Worm (Caenorhabditis elegans) whole organism, early embryonic: ENCODE results near the gene faxc-2.

Experiments
- B0310.2 ChIP-seq: sonication (generic microtip); optimal IDR thresholded peaks from 2 replicates; lab custom pipeline; 2016; ENCODE audit warnings: mild to moderate bottlenecking, missing genetic modification characterization, missing compliant biosample characterization
- F13C5.2 ChIP-seq: sonication (generic microtip); optimal IDR thresholded peaks from 2 replicates; lab custom pipeline; 2017; ENCODE audit warnings: mild to moderate bottlenecking, missing genetic modification characterization, inconsistent platforms, missing compliant biosample characterization
- aly-1 ChIP-seq: sonication (generic microtip); optimal IDR thresholded peaks from 2 replicates; lab custom pipeline; 2016; ENCODE audit warnings: missing genetic modification characterization, missing compliant biosample characterization
- ama-1 ChIP-seq: fragments of 150-350 bp; optimal IDR thresholded peaks from 2 replicates; lab custom pipeline; 2014
- ceh-13 ChIP-seq: fragments of 200-800 bp; sonication (Bioruptor generic); optimal IDR thresholded peaks from 2 replicates; lab custom pipeline; 2018; ENCODE audit warnings: mild to moderate bottlenecking, missing genetic modification characterization, missing compliant biosample characterization
- ceh-36 ChIP-seq: sonication (generic microtip); optimal IDR thresholded peaks from 2 replicates; lab custom pipeline; 2016; ENCODE audit warnings: missing genetic modification characterization, inconsistent platforms, missing compliant biosample characterization
- ets-7 ChIP-seq: sonication (generic microtip); optimal IDR thresholded peaks from 2 replicates; lab custom pipeline; 2016; ENCODE audit warnings: missing genotype, missing genetic modification characterization, missing compliant biosample characterization
- flt-1 ChIP-seq: fragments of 200-800 bp; sonication (Bioruptor generic); IDR thresholded peaks from 2 replicates; pipeline ENCODE4 v1.3.6; 2022; ENCODE audit warnings: missing genetic modification characterization, missing compliant biosample characterization
- hmbx-1 ChIP-seq: sonication (generic microtip); optimal IDR thresholded peaks from 2 replicates; lab custom pipeline; 2016; ENCODE audit warnings: mild to moderate bottlenecking, missing genetic modification characterization, missing compliant biosample characterization
- hmg-4 ChIP-seq: fragments of 200-800 bp; sonication (Bioruptor generic); optimal IDR thresholded peaks from 2 replicates; lab custom pipeline; 2018; ENCODE audit warnings: mild to moderate bottlenecking, missing genetic modification characterization, missing compliant biosample characterization
- hnd-1 ChIP-seq: sonication (generic microtip); optimal IDR thresholded peaks from 2 replicates; lab custom pipeline; 2016; ENCODE audit warnings: missing genetic modification characterization, missing compliant biosample characterization
- pes-1 ChIP-seq: fragments of 200-800 bp; sonication (Bioruptor generic); IDR thresholded peaks from 2 replicates; pipeline ENCODE4 v1.3.6; 2022; ENCODE audit warnings: missing genetic modification reagents, missing genetic modification characterization, missing compliant biosample characterization
- scrt-1 ChIP-seq: fragments of 200-800 bp; sonication (Bioruptor generic); IDR thresholded peaks from 2 replicates; pipeline ENCODE4 v1.3.6; 2022; ENCODE audit warnings: missing genetic modification characterization, missing compliant biosample characterization
- sea-1 ChIP-seq: fragments of 200-800 bp; sonication (Bioruptor generic); conservative IDR thresholded peaks from 2 replicates; pipeline ENCODE4 v1.3.6; 2022; ENCODE audit warnings: missing genetic modification characterization, missing compliant biosample characterization
- tbx-11 ChIP-seq: fragments of 200-800 bp; sonication (Bioruptor generic); IDR thresholded peaks from 2 replicates; pipeline ENCODE4 v1.3.6; 2022; ENCODE audit warnings: missing genetic modification characterization, missing compliant biosample characterization
- tbx-37 ChIP-seq: fragments of 200-800 bp; sonication (Bioruptor generic); conservative IDR thresholded peaks from 2 replicates; pipeline ENCODE4 v1.3.6; 2022; ENCODE audit warnings: missing genetic modification reagents, missing genetic modification characterization, missing compliant biosample characterization
- tra-4 ChIP-seq: sonication (generic microtip); optimal IDR thresholded peaks from 2 replicates; lab custom pipeline; 2017; ENCODE audit warnings: missing genetic modification characterization, missing compliant biosample characterization

The faxc-2 gene

DNA sequence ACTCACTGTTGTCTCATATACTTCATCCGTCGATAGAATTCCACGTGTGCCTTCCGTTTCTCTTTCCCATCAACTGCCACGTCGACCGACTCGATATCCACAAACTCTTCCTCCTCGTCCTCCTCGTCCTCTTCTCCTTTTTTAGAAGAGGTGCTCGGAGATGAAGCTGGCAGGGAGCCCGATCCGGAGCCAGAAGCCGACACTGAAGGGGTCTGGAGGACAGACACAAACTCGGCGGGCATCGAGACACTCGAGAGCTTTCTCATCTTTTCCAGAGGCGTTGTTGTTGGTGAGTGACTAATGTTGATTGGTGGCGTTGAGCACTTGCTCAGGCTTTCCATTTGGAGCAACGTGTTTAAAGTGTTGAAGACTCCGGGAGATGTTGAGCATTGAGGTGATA is 26.5 kb upstream of the faxc-2 start:
- TF ChIP-seq hnd-1 (tag; lab: Kevin White, UChicago) = no peak
- no peak for TF ChIP-seq flt-1 (GFP tag; lab: Robert Waterston, UW)
- TF ChIP-seq aly-1 (tag; lab: Kevin White, UChicago) = no peak
- TF ChIP-seq ets-7 = no peak
- no peak for TF ChIP-seq ceh-13 (GFP tag; lab: Kevin White, UChicago)

DNA sequence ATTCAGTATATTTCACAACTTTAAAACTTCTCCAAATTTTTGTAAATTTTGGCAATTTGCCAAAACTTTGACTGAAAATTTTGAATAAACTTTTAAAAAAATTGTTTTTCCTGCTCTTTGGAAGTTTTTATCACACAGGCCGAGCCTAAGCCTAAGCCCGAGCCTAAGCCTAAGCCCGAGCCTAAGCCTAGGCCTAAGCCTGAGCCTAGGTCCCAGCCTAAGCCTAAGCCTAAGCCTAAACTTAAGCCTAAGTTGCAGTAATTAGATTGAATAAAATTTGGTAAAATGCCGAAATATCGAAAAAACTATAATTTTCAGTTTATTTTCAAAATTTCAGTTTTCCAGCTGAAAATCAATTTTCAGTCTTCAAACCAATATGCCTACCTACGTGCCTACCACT is 25.6 kb upstream of the faxc-2 start:
- TF ChIP-seq tbx-37 (GFP tag; lab: Robert Waterston, UW) (no peak), ets-7 (no peak), ceh-36 (tag; lab: Kevin White, UChicago) (peak; percentile 54), hmbx-1 (tag; lab: Kevin White, UChicago) (no peak), B0310.2 (tag; lab: Kevin White, UChicago) (no peak), pes-1 (GFP tag; lab: Robert Waterston, UW) (0 out of 2 replicates have a peak, but pooled peaks have one; percentile 14), F13C5.2 (tag; lab: Kevin White, UChicago) (no peak)

- TF ChIP-seq pes-1 (GFP tag; lab: Robert Waterston, UW) (no peak), tbx-37 (GFP tag; lab: Robert Waterston, UW) (no peak), hmbx-1 (tag; lab: Kevin White, UChicago) (no peak), ets-7 (no peak), scrt-1 (GFP tag; lab: Robert Waterston, UW) (no peak), ceh-36 (tag; lab: Kevin White, UChicago) (no peak), aly-1 (tag; lab: Kevin White, UChicago) (no peak)
These were observed 24.9 kb upstream of the faxc-2 start for ce11 chrII:13284148-13284547.

DNA sequence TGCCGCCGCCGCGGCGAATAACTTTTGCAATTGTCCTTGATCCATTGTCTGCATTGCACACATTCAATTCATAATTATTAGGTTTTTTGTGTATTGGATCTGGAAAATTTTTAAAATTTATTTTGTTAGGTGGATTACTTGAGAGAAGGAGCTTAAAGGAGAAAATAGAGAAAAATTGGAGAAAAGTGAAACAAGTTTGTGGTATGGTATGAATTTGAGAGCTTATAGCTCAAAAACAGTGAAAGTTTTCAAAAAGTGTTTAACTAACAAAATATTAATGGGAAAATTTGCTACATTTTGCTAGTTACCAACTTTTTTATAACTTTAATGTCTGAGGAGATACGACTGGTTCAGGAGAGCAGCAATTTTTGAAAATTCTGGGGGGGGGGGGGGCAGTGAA is 23.4 kb upstream of the faxc-2 start, which contains the start of gene ztf-22:
Gene ztf-22, minus strand, starts transcription at position 101 of the 400 bp plus-strand sequence.
- no peak for TF ChIP-seq ceh-36 (tag; lab: Kevin White, UChicago)
- no peak for TF ChIP-seq tbx-37 (GFP tag; lab: Robert Waterston, UW)
- no peak for TF ChIP-seq ama-1 (lab: Kevin White, UChicago)
- no peak for TF ChIP-seq pes-1 (GFP tag; lab: Robert Waterston, UW)
- TF ChIP-seq ceh-13 (GFP tag; lab: Kevin White, UChicago) = no peak
- no peak for TF ChIP-seq aly-1 (tag; lab: Kevin White, UChicago)
- no peak for TF ChIP-seq tra-4 (tag; lab: Kevin White, UChicago)
- no peak for TF ChIP-seq ets-7
- TF ChIP-seq tbx-11 (GFP tag; lab: Robert Waterston, UW) = no peak
- TF ChIP-seq F13C5.2 (tag; lab: Kevin White, UChicago) = no peak
- TF ChIP-seq flt-1 (GFP tag; lab: Robert Waterston, UW) = no peak
- no peak for TF ChIP-seq sea-1 (GFP tag; lab: Robert Waterston, UW)

ce11 chrII:13289891-13290290 is 19.2 kb upstream of the faxc-2 start:
- TF ChIP-seq scrt-1 (GFP tag; lab: Robert Waterston, UW) (no peak), hmbx-1 (tag; lab: Kevin White, UChicago) (no peak), sea-1 (GFP tag; lab: Robert Waterston, UW) (no peak), hmg-4 (GFP tag; lab: Kevin White, UChicago) (no peak), pes-1 (GFP tag; lab: Robert Waterston, UW) (no peak), tra-4 (tag; lab: Kevin White, UChicago) (no peak), ceh-36 (tag; lab: Kevin White, UChicago) (no peak)

ce11 chrII:13290518-13291286 is 18.4 kb upstream of the faxc-2 start:
- TF ChIP-seq B0310.2 (tag; lab: Kevin White, UChicago) = no peak
- no peak for TF ChIP-seq sea-1 (GFP tag; lab: Robert Waterston, UW)
- no peak for TF ChIP-seq ceh-13 (GFP tag; lab: Kevin White, UChicago)
- TF ChIP-seq F13C5.2 (tag; lab: Kevin White, UChicago) = no peak
- TF ChIP-seq tra-4 (tag; lab: Kevin White, UChicago) = no peak
- TF ChIP-seq hmbx-1 (tag; lab: Kevin White, UChicago) = no peak
- TF ChIP-seq ceh-36 (tag; lab: Kevin White, UChicago) = no peak

DNA sequence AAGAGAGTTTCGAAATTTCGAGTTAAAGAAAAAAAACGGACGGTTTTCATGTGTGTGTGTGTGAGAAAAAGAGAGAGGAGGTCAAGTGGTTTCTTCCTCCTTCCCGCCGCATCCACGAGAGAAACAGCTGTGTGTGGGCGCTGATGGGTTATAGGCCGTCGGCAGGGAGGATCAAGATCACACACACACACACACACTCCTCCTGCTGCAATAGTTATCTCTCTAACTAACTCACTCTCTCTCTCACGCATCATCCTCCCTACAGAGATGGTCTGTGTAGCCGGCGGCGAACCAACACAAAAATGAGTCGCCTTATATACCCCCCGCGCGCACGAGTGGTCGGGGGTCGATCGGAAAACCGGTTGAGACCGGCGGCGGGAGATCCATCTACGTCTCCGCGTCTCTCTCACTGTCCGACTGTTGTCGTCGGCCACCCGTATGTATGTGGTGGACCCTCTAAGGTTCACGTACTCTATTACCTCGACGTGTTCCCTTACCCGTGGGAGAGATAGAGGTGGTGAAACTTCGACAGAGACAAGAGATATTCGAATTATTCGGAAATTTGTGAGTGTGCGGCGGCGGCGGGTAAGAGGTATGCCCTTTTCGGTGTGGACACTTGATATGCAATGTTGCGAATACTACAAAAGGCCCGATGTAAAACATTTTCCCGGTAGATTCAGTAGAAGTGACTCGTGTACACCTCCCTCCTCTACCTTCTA is 17.5 kb upstream of the faxc-2 start:
- TF ChIP-seq flt-1 (GFP tag; lab: Robert Waterston, UW) (no peak), tra-4 (tag; lab: Kevin White, UChicago) (no peak), sea-1 (GFP tag; lab: Robert Waterston, UW) (0 out of 2 replicates have a peak, but pooled peaks have one; percentile 7), ets-7 (peak; percentile 48), ama-1 (lab: Kevin White, UChicago) (peak; percentile 35), aly-1 (tag; lab: Kevin White, UChicago) (peak; percentile 54), hmg-4 (GFP tag; lab: Kevin White, UChicago) (peak; percentile 49), ceh-13 (GFP tag; lab: Kevin White, UChicago) (no peak), F13C5.2 (tag; lab: Kevin White, UChicago) (peak; percentile 37)
